Worm (Caenorhabditis elegans) whole organism, L4/young adult: Measurements from ENCODE around the gene fli-1.

Experiments used
- W03F9.2 ChIP-seq: fragments of 150-350 bp; optimal IDR thresholded peaks from 2 replicates; lab custom pipeline; 2014; ENCODE audit warnings: missing biosample characterization, missing genetic modification characterization
- dao-5 ChIP-seq: sonication (generic microtip); optimal IDR thresholded peaks from 2 replicates; lab custom pipeline; 2016; ENCODE audit warnings: missing genotype, missing genetic modification characterization, moderate library complexity, missing compliant biosample characterization
- him-1 ChIP-seq: sonication (generic microtip); optimal IDR thresholded peaks from 2 replicates; lab custom pipeline; 2016; ENCODE audit warnings: missing genotype, missing genetic modification reagents, missing genetic modification characterization, missing compliant biosample characterization

Gene fli-1

ce11 chrIII:8709735-8710134, 26.2 kb upstream of the fli-1 start:
- no peak for TF ChIP-seq dao-5 (tag; lab: Kevin White, UChicago)
- TF ChIP-seq W03F9.2 (tag; lab: Kevin White, UChicago), result no peak
- TF ChIP-seq him-1 (tag; lab: Kevin White, UChicago), result no peak

- TF ChIP-seq W03F9.2 (tag; lab: Kevin White, UChicago), result no peak
- TF ChIP-seq him-1 (tag; lab: Kevin White, UChicago), result no peak
- TF ChIP-seq dao-5 (tag; lab: Kevin White, UChicago), result no peak
Measured at ce11 chrIII:8704765-8705164, 21.2 kb upstream of the fli-1 start, which contains the start of gene B0303.16. Gene B0303.16 (plus strand): TSS chrIII:8705065.

DNA sequence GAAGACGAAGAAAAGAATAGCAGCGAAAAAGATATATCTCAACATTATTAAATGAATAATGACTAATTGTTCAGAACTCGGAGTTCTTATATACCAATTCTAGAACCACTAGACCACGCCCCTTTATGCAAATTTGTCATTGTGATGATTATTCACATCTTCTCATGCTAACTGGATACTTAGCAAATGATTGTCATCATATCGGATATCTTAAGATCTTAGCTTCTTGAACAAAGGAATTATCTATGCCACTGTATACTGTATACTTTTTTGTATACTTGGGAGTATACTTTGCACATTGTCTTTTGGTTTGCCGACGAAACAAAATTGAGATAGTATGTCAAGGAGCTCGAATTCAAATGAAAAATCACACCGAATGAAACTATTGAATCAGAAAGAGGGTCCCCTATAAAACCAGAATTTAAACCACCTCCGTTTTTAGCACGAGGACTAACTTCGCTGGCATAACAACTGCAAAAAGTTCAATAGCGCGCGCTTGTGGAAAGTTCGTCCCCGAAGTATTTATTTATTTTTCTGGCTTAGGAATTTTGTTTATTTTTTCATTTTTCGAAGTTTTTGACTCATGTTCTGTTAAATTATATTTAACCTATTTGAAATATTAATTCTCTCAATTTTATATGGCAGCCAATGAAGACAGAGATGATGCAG, 16.9 kb upstream of the fli-1 start, which contains the start of the genes sdz-1 and vps-33.1:
Gene sdz-1 (minus strand): TSS at position 51 of the 669 bp plus-strand sequence.
Gene vps-33.1 (plus strand): TSS at position 639 of the 669 bp plus-strand sequence.
- TF ChIP-seq W03F9.2 (tag; lab: Kevin White, UChicago) (no peak), dao-5 (tag; lab: Kevin White, UChicago) (no peak), him-1 (tag; lab: Kevin White, UChicago) (no peak)

- TF ChIP-seq dao-5 (tag; lab: Kevin White, UChicago), result no peak
- TF ChIP-seq W03F9.2 (tag; lab: Kevin White, UChicago), result no peak
- TF ChIP-seq him-1 (tag; lab: Kevin White, UChicago), result no peak
Measured at ce11 chrIII:8697268-8697907, 13.9 kb upstream of the fli-1 start.

- TF ChIP-seq him-1 (tag; lab: Kevin White, UChicago), result no peak
- TF ChIP-seq dao-5 (tag; lab: Kevin White, UChicago), result no peak
- TF ChIP-seq W03F9.2 (tag; lab: Kevin White, UChicago), result no peak
Measured at ce11 chrIII:8696680-8697079, 13.1 kb upstream of the fli-1 start.

DNA sequence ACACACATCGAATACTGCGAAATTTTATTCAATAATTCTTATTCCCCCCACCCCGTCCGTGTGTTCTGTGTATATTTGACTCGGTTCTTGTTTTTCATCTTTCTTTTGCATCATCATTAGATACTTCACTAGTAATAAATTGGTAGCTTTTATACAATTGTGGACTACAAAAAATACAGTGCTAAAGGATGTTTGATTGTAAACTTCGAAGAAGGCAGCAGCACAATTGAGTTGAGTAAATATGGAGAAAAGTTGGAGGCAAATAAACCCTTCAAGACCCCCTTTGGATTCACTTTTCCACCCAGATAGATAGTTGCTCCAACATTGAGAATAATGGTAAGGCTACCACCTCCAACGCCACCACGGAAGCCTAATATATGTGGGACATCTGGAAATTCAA, 9.8 kb upstream of the fli-1 start, which contains the start of gene B0303.7:
Gene B0303.7 (plus strand): TSS at position 301 of the 400 bp plus-strand sequence.
- TF ChIP-seq him-1 (tag; lab: Kevin White, UChicago), result no peak
- TF ChIP-seq W03F9.2 (tag; lab: Kevin White, UChicago), result no peak
- TF ChIP-seq dao-5 (tag; lab: Kevin White, UChicago), result no peak

ce11 chrIII:8689655-8690054, 6.1 kb upstream of the fli-1 start, which contains the start of gene B0303.4:
Gene B0303.4 (plus strand): TSS chrIII:8689850.
- TF ChIP-seq him-1 (tag; lab: Kevin White, UChicago), result no peak
- TF ChIP-seq dao-5 (tag; lab: Kevin White, UChicago), result no peak
- peak; percentile 22 for TF ChIP-seq W03F9.2 (tag; lab: Kevin White, UChicago)

DNA sequence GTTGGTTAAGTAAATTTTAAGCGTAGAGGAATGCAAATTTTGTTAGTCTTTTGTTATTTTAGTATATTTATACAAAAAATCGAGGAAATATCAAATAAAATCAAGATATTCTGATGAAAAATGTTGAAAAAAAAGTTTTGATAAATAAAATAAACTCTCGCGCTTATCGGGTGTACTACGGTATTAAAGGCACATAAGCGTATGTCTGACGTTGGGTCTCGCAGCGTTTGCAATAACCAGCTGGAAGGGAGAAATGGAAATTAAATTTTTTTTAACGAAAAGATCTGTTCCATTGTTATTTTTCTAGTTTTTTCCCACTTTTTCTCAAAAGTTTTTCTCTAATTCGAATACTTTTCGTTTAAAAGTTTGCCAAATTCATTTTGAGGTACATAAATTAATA, 5.6 kb upstream of the fli-1 start:
- TF ChIP-seq dao-5 (tag; lab: Kevin White, UChicago), result no peak
- no peak for TF ChIP-seq W03F9.2 (tag; lab: Kevin White, UChicago)
- TF ChIP-seq him-1 (tag; lab: Kevin White, UChicago), result no peak

ce11 chrIII:8688438-8688946, 5.0 kb upstream of the fli-1 start, which contains the start of gene hadb-1:
Gene hadb-1 (minus strand): TSS chrIII:8688488.
- TF ChIP-seq him-1 (tag; lab: Kevin White, UChicago), result no peak
- TF ChIP-seq W03F9.2 (tag; lab: Kevin White, UChicago), result no peak
- no peak for TF ChIP-seq dao-5 (tag; lab: Kevin White, UChicago)

DNA sequence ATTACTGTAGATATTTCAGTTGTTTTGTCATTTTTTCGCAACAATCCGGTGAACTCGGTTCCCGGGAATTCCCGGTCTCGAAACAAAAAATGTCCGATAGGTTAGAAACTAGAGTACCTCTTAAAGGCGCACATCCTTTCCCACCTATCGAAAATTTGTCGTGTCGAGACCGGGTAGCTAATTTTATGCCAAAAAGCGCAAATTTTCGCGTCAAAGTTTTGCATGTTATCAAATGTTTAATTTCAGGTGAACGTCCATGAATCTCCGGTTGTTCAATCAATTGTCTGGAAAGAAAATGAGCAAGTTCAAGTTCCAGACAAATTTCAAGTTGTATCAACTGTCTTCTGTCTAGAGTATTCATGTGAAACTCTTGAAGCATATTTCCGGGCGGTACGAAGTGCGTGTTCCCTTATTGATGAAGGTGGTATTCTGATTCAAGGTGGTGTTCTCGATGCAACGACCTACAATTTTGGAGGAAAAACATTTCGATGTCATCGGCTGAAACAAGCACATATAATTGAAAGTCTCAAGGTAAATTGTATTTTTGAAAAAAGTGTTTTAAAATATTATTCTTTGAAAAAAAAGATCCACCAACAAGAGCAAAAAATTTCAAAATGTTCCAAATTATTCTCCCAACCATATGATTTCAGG, 2.2 kb upstream of the fli-1 start:
- TF ChIP-seq him-1 (tag; lab: Kevin White, UChicago) (no peak), dao-5 (tag; lab: Kevin White, UChicago) (no peak), W03F9.2 (tag; lab: Kevin White, UChicago) (no peak)

DNA sequence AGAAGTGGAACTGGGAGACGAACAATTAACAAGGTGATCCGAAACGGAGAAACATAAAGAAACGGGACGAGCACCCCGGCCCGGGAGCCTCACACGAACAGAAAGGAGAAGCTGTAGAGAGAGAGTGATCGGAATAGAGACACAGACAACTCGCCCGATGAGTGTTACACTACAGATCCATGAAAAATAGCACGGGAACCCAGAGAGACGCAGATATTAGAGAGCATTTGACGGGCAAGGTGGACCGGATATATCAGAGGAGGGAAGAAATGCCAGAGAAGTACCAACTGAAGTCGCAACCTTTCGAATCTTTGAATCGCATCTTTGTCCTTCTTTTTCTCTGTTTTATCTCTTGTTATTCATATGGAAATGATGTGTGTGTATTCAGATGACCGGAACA, 885 bp upstream of the fli-1 start, which contains the start of gene anmt-1:
Gene anmt-1 (plus strand): TSS at position 388 of the 400 bp plus-strand sequence.
- TF ChIP-seq dao-5 (tag; lab: Kevin White, UChicago), result no peak
- no peak for TF ChIP-seq him-1 (tag; lab: Kevin White, UChicago)
- no peak for TF ChIP-seq W03F9.2 (tag; lab: Kevin White, UChicago)

DNA sequence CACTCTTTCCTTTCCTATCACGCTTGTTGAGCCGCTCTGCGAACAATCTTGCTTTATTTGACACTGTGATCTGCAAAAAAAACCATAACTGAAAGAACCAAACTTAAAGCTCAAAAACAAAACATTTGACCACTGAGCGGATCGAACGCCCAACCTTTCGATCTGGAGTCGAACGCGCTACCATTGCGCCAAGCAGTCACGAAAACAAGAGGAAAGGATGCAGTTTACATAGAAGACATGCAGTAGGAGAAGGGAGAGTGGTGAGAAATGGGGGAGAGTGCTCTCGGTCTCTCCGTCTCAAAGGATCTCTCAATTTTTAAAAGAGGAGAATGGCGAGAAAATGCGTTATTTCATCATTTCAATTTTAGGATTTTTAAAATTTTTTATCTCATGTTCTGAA, 5.2 kb downstream of the fli-1 start:
- TF ChIP-seq dao-5 (tag; lab: Kevin White, UChicago) (peak; percentile 61), W03F9.2 (tag; lab: Kevin White, UChicago) (peak; percentile 18), him-1 (tag; lab: Kevin White, UChicago) (peak; percentile 75)
